Worm (Caenorhabditis elegans) whole organism, L1 larva: ENCODE data around the gene btb-20.
A peak's percentile ranks its signal among the peaks of the same experiment; 100 is the strongest.

Experiments
- C34B4.2 ChIP-seq: sonication (generic microtip); optimal IDR thresholded peaks from 2 replicates; lab custom pipeline; 2017; ENCODE audit warnings: mild to moderate bottlenecking, missing genetic modification characterization, missing compliant biosample characterization
- Y116A8C.19 ChIP-seq: sonication (generic microtip); optimal IDR thresholded peaks from 2 replicates; lab custom pipeline; 2016; ENCODE audit warnings: missing compliant biosample characterization, missing genetic modification characterization, borderline replicate concordance
- aha-1 ChIP-seq: fragments of 150-350 bp; optimal IDR thresholded peaks from 2 replicates; lab custom pipeline; 2014; ENCODE audit warnings: missing biosample characterization, missing genetic modification characterization
- aly-2 ChIP-seq: fragments of 150-350 bp; optimal IDR thresholded peaks from 2 replicates; lab custom pipeline; 2014; ENCODE audit warnings: missing biosample characterization, missing genetic modification characterization
- blmp-1 ChIP-seq: fragments of 150-350 bp; optimal IDR thresholded peaks from 2 replicates; lab custom pipeline; 2014; ENCODE audit warnings: missing biosample characterization, missing genetic modification characterization
- ceh-63 ChIP-seq: fragments of 200-800 bp; sonication (Bioruptor generic); optimal IDR thresholded peaks from 2 replicates; lab custom pipeline; 2018; ENCODE audit warnings: mild to moderate bottlenecking, missing genetic modification characterization, missing compliant biosample characterization
- ceh-8 ChIP-seq: fragments of 200-800 bp; sonication (Bioruptor generic); optimal IDR thresholded peaks from 2 replicates; lab custom pipeline; 2018; ENCODE audit warnings: mild to moderate bottlenecking, missing genetic modification characterization, moderate library complexity, missing compliant biosample characterization
- ceh-82 ChIP-seq, 3 experiments: fragments of 150-350 bp in 1 of 3; sonication (generic microtip) in 2 of 3; optimal IDR thresholded peaks; 2 replicates each; lab custom pipeline; 2014 to 2017; ENCODE audit warnings: missing biosample characterization in 3 of 3, missing genetic modification characterization in 3 of 3
- dsc-1 ChIP-seq: sonication (generic microtip); optimal IDR thresholded peaks from 2 replicates; lab custom pipeline; 2016; ENCODE audit warnings: mild to moderate bottlenecking, missing genetic modification characterization, missing compliant biosample characterization
- egl-13 ChIP-seq: sonication (generic microtip); optimal IDR thresholded peaks from 2 replicates; lab custom pipeline; 2016; ENCODE audit warnings: missing genotype, missing genetic modification reagents, missing genetic modification characterization, missing compliant biosample characterization
- egl-27 ChIP-seq, 2 experiments: fragments of 150-350 bp in 1 of 2; sonication (generic microtip); optimal IDR thresholded peaks; 3 replicates each; lab custom pipeline; 2017 to 2018; ENCODE audit warnings: missing biosample characterization in 2 of 2, missing genetic modification characterization in 2 of 2, missing genetic modification reagents in 2 of 2
- elt-2 ChIP-seq: sonication (generic microtip); optimal IDR thresholded peaks from 2 replicates; lab custom pipeline; 2016; ENCODE audit warnings: missing genetic modification characterization, mild to moderate bottlenecking, inconsistent platforms, missing compliant biosample characterization, missing genetic modification reagents
- elt-3 ChIP-seq, 6 experiments: fragments of 150-350 bp in 1 of 6; sonication (generic microtip); optimal IDR thresholded peaks; 2 replicates each; lab custom pipeline; 2017 to 2018; ENCODE audit warnings: missing biosample characterization in 6 of 6, missing genetic modification characterization in 6 of 6, inconsistent platforms in 1 of 6
- fos-1 ChIP-seq: fragments of 150-350 bp; optimal IDR thresholded peaks from 2 replicates; lab custom pipeline; 2014; ENCODE audit warnings: missing biosample characterization, missing genetic modification characterization
- grh-1 ChIP-seq: fragments of 200-800 bp; sonication (Bioruptor generic); IDR thresholded peaks from 2 replicates; pipeline ENCODE4 v1.3.6; 2022; ENCODE audit warnings: missing genetic modification reagents, missing genetic modification characterization, missing compliant biosample characterization
- hlh-17 ChIP-seq: fragments of 200-800 bp; sonication (Bioruptor generic); optimal IDR thresholded peaks from 2 replicates; lab custom pipeline; 2018; ENCODE audit warnings: missing genetic modification characterization, mild to moderate bottlenecking, missing compliant biosample characterization, moderate library complexity, borderline replicate concordance
- irx-1 ChIP-seq: sonication (generic microtip); optimal IDR thresholded peaks from 2 replicates; lab custom pipeline; 2016; ENCODE audit warnings: missing genetic modification characterization, missing compliant biosample characterization
- isw-1 ChIP-seq: fragments of 200-800 bp; sonication (Bioruptor generic); IDR thresholded peaks from 2 replicates; pipeline ENCODE4 v1.3.6; 2022; ENCODE audit warnings: missing genetic modification characterization, missing compliant biosample characterization
- lin-14 ChIP-seq: fragments of 200-800 bp; sonication (Bioruptor generic); optimal IDR thresholded peaks from 2 replicates; lab custom pipeline; 2018; ENCODE audit warnings: mild to moderate bottlenecking, missing genetic modification characterization, moderate library complexity, missing compliant biosample characterization
- lin-35 ChIP-seq, 2 experiments: fragments of 150-350 bp; optimal IDR thresholded peaks; 2 replicates each; lab custom pipeline; 2014; ENCODE audit warnings: missing biosample characterization in 2 of 2, missing genetic modification characterization in 2 of 2, missing genetic modification reagents in 2 of 2
- lin-39 ChIP-seq: fragments of 150-350 bp; optimal IDR thresholded peaks from 2 replicates; lab custom pipeline; 2014; ENCODE audit warnings: missing biosample characterization, missing genetic modification reagents, missing genetic modification characterization
- lir-3 ChIP-seq: sonication (generic microtip); optimal IDR thresholded peaks from 2 replicates; lab custom pipeline; 2016; ENCODE audit warnings: mild to moderate bottlenecking, missing genetic modification characterization, moderate library complexity, missing compliant biosample characterization; ENCODE audit not compliant: poor library complexity
- lsy-2 ChIP-seq, 2 experiments: fragments of 150-350 bp; optimal IDR thresholded peaks; 2 replicates each; lab custom pipeline; 2014; ENCODE audit warnings: missing biosample characterization in 2 of 2, missing genetic modification characterization in 2 of 2
- mab-9 ChIP-seq: fragments of 200-800 bp; sonication (Bioruptor generic); IDR thresholded peaks from 2 replicates; pipeline ENCODE4 v1.3.6; 2022; ENCODE audit warnings: missing genetic modification reagents, missing genetic modification characterization, missing compliant biosample characterization
- mep-1 ChIP-seq: fragments of 150-350 bp; optimal IDR thresholded peaks from 2 replicates; lab custom pipeline; 2014; ENCODE audit warnings: missing biosample characterization, missing genetic modification characterization
- nhr-12 ChIP-seq: sonication (generic microtip); optimal IDR thresholded peaks from 2 replicates; lab custom pipeline; 2017; ENCODE audit warnings: missing biosample characterization, missing genetic modification characterization
- nhr-19 ChIP-seq: fragments of 200-800 bp; sonication (Bioruptor generic); conservative IDR thresholded peaks from 2 replicates; pipeline ENCODE4 v1.3.6; 2022; ENCODE audit warnings: missing genetic modification characterization, missing compliant biosample characterization
- nhr-20 ChIP-seq: sonication (generic microtip); optimal IDR thresholded peaks from 2 replicates; lab custom pipeline; 2016; ENCODE audit warnings: mild to moderate bottlenecking, missing genetic modification characterization, missing compliant biosample characterization
- nhr-237 ChIP-seq: fragments of 150-350 bp; optimal IDR thresholded peaks from 2 replicates; lab custom pipeline; 2014; ENCODE audit warnings: missing biosample characterization, missing genetic modification characterization
- nhr-47 ChIP-seq: sonication (generic microtip); optimal IDR thresholded peaks from 2 replicates; lab custom pipeline; 2016; ENCODE audit warnings: mild to moderate bottlenecking, missing genetic modification characterization, moderate library complexity, missing compliant biosample characterization
- nhr-77 ChIP-seq: fragments of 150-350 bp; optimal IDR thresholded peaks from 2 replicates; lab custom pipeline; 2014; ENCODE audit warnings: missing biosample characterization, missing genetic modification characterization
- nhr-90 ChIP-seq: sonication (generic microtip); optimal IDR thresholded peaks from 2 replicates; lab custom pipeline; 2016; ENCODE audit warnings: mild to moderate bottlenecking, missing genetic modification characterization, missing compliant biosample characterization; ENCODE audit not compliant: poor library complexity
- pag-3 ChIP-seq: sonication (generic microtip); optimal IDR thresholded peaks from 2 replicates; lab custom pipeline; 2017; ENCODE audit warnings: missing genetic modification characterization, mild to moderate bottlenecking, missing compliant biosample characterization, antibody characterized with exemption, borderline replicate concordance; ENCODE audit not compliant: insufficient read depth
- pax-3 ChIP-seq: fragments of 200-800 bp; sonication (Bioruptor generic); optimal IDR thresholded peaks from 2 replicates; lab custom pipeline; 2018; ENCODE audit warnings: mild to moderate bottlenecking, missing genetic modification characterization, moderate library complexity, missing compliant biosample characterization
- pqm-1 ChIP-seq: sonication (generic microtip); optimal IDR thresholded peaks from 3 replicates; lab custom pipeline; 2017; ENCODE audit warnings: missing biosample characterization, missing genetic modification characterization
- rnt-1 ChIP-seq: sonication (generic microtip); optimal IDR thresholded peaks from 2 replicates; lab custom pipeline; 2016; ENCODE audit warnings: mild to moderate bottlenecking, missing genetic modification characterization, moderate library complexity, missing compliant biosample characterization
- skn-1 ChIP-seq: fragments of 150-350 bp; optimal IDR thresholded peaks from 2 replicates; lab custom pipeline; 2014; ENCODE audit warnings: missing biosample characterization, missing genetic modification characterization
- snpc-4 ChIP-seq: fragments of 150-350 bp; optimal IDR thresholded peaks from 2 replicates; lab custom pipeline; 2014; ENCODE audit warnings: missing biosample characterization, missing genetic modification characterization
- snu-23 ChIP-seq: sonication (generic microtip); optimal IDR thresholded peaks from 2 replicates; lab custom pipeline; 2016; ENCODE audit warnings: missing genetic modification characterization, missing compliant biosample characterization
- sptf-1 ChIP-seq: fragments of 150-350 bp; optimal IDR thresholded peaks from 2 replicates; lab custom pipeline; 2014; ENCODE audit warnings: missing biosample characterization, missing genetic modification characterization
- sup-37 ChIP-seq: fragments of 200-800 bp; sonication (Bioruptor generic); optimal IDR thresholded peaks from 2 replicates; lab custom pipeline; 2018; ENCODE audit warnings: mild to moderate bottlenecking, missing genetic modification characterization, missing compliant biosample characterization
- tbx-2 ChIP-seq: sonication (generic microtip); optimal IDR thresholded peaks from 2 replicates; lab custom pipeline; 2016; ENCODE audit warnings: missing genetic modification characterization, missing compliant biosample characterization
- tlp-1 ChIP-seq: fragments of 150-350 bp; optimal IDR thresholded peaks from 2 replicates; lab custom pipeline; 2014; ENCODE audit warnings: missing biosample characterization, missing genetic modification characterization
- unc-130 ChIP-seq: fragments of 150-350 bp; optimal IDR thresholded peaks from 2 replicates; lab custom pipeline; 2017; ENCODE audit warnings: missing biosample characterization, missing genetic modification characterization, inconsistent platforms
- vab-15 ChIP-seq: sonication (generic microtip); optimal IDR thresholded peaks from 2 replicates; lab custom pipeline; 2017; ENCODE audit warnings: missing genotype, mild to moderate bottlenecking, missing genetic modification characterization, missing compliant biosample characterization
- zip-4 ChIP-seq: fragments of 200-800 bp; sonication (Bioruptor generic); optimal IDR thresholded peaks from 2 replicates; lab custom pipeline; 2018; ENCODE audit warnings: mild to moderate bottlenecking, missing genetic modification characterization, moderate library complexity, missing compliant biosample characterization

The btb-20 gene

DNA sequence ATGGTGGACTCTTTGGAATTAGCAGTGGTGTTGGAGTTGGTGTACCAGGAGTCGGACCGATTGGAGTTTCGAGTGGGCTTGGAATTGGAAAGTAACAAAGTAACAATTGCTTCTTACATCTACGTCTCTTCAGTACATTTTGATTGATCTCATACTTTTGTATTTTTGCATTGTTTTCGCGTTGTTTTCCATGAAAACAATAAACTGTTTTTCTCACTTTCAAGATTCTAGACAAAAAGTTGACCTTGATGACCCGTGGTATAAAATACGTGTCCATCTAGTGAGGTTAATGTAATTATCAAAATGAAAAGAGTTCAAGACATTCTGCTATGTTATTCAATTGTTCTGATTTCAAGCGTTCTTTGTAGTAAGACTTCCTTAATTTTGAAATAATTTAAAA lies 21.9 kb downstream of the btb-20 start, which contains the start of gene K10H10.5:
Gene K10H10.5, plus strand, starts transcription at position 301 of the 400 bp plus-strand sequence.
- TF ChIP-seq sptf-1 (tag; lab: Kevin White, UChicago) (no peak), blmp-1 (tag; lab: Kevin White, UChicago) (no peak), lin-35 (GFP tag; optimal IDR thresholded peaks at IDR 0.05; lab: Kevin White, UChicago) (no peak), aly-2 (tag; lab: Kevin White, UChicago) (no peak), egl-27 (tag; optimal IDR thresholded peaks at IDR 0.05; lab: Kevin White, UChicago) (no peak), lin-14 (GFP tag; lab: Kevin White, UChicago) (no peak), mep-1 (tag; lab: Kevin White, UChicago) (no peak), pax-3 (tag; lab: Kevin White, UChicago) (no peak), rnt-1 (tag; lab: Kevin White, UChicago) (no peak), snu-23 (GFP tag; lab: Kevin White, UChicago) (no peak), pag-3 (tag; lab: Kevin White, UChicago) (no peak), isw-1 (GFP tag; lab: Robert Waterston, UW) (no peak), nhr-237 (no peak), irx-1 (no peak), C34B4.2 (tag; lab: Kevin White, UChicago) (no peak), nhr-47 (tag; lab: Kevin White, UChicago) (no peak), lin-39 (tag; lab: Kevin White, UChicago) (no peak), unc-130 (no peak), grh-1 (GFP tag; lab: Robert Waterston, UW) (no peak), lir-3 (no peak)

DNA sequence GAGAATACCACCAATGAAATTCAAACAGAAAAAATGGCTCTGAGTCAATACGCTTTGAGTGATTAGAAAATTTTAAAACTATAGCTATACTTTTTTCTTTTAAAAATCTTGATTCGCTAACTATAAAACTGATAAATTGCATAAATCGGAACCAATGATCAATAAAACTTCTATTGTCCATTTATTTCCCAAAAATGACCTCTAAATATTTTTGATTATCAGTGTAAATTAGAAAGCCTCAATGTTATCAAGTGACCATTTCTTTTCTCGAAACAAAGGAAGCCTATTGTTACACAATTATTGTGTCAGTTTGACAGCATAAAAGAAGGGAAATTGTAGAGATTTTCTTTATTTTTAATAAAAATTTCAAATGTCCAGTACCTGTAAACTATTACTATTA lies 23.2 kb downstream of the btb-20 start, which contains the start of gene K10H10.4:
Gene K10H10.4, plus strand, starts transcription at position 301 of the 400 bp plus-strand sequence.
- no peak for TF ChIP-seq lsy-2 (tag; optimal IDR thresholded peaks at IDR 0.05; lab: Kevin White, UChicago)
- no peak for TF ChIP-seq nhr-47 (tag; lab: Kevin White, UChicago)
- no peak for TF ChIP-seq hlh-17 (GFP tag; lab: Kevin White, UChicago)
- TF ChIP-seq sptf-1 (tag; lab: Kevin White, UChicago) = no peak
- no peak for TF ChIP-seq sup-37
- TF ChIP-seq skn-1 (tag; lab: Kevin White, UChicago) = no peak
- no peak for TF ChIP-seq pqm-1
- TF ChIP-seq tbx-2 (tag; lab: Kevin White, UChicago) = no peak

DNA sequence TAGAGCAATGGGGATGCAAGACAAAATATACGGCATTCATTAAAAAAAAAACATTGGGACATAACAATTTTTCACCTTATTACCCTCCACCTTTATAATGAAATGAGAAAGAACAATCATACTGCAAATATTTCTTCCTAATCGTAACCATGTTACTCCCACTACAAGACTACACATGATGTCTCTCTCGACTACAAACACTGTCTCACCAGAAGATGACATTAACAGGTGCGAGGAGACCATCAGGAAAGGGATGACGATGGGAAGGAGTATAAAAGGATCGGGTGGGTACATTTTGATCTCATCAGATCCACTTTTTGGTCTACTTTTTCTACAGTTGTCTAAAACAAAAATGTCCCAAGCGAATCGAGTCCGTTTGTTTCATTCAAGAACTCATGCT lies 25.5 kb downstream of the btb-20 start, which contains the start of gene dhs-8:
Gene dhs-8, plus strand, starts transcription at position 179 of the 400 bp plus-strand sequence.
- TF ChIP-seq nhr-20 (tag; lab: Kevin White, UChicago) = peak; percentile 67
- TF ChIP-seq nhr-237 = no peak
- TF ChIP-seq fos-1 (tag; lab: Kevin White, UChicago) = no peak
- TF ChIP-seq mab-9 = no peak
- TF ChIP-seq mep-1 (tag; lab: Kevin White, UChicago) = peak; percentile 35
- no peak for TF ChIP-seq pax-3 (tag; lab: Kevin White, UChicago)
- TF ChIP-seq nhr-12 = no peak
- no peak for TF ChIP-seq unc-130
- TF ChIP-seq ceh-82 (tag; optimal IDR thresholded peaks at IDR 0.05; lab: Kevin White, UChicago) = no peak
- no peak for TF ChIP-seq tlp-1 (tag; lab: Kevin White, UChicago)
- TF ChIP-seq egl-13 (tag; lab: Kevin White, UChicago) = no peak
- TF ChIP-seq aha-1 (tag; lab: Kevin White, UChicago) = no peak
- no peak for TF ChIP-seq zip-4 (GFP tag; lab: Kevin White, UChicago)
- peak; percentile 43 for TF ChIP-seq blmp-1 (tag; lab: Kevin White, UChicago)
- no peak for TF ChIP-seq irx-1
- peak in 2 of 6 experiments; percentile 19 to 26 for TF ChIP-seq elt-3 (tag; optimal IDR thresholded peaks at IDR 0.05; lab: Kevin White, UChicago)
- TF ChIP-seq skn-1 (tag; lab: Kevin White, UChicago) = peak; percentile 87
- TF ChIP-seq nhr-47 (tag; lab: Kevin White, UChicago) = no peak
- TF ChIP-seq nhr-19 (GFP tag; lab: Robert Waterston, UW) = 0 out of 2 replicates have a peak, but pooled peaks have one; percentile 3
- TF ChIP-seq pqm-1 = no peak
- no peak for TF ChIP-seq sup-37
- no peak for TF ChIP-seq lir-3
- no peak for TF ChIP-seq ceh-63 (GFP tag; lab: Kevin White, UChicago)
- TF ChIP-seq dsc-1 (tag; lab: Kevin White, UChicago) = no peak
- TF ChIP-seq snpc-4 = no peak
- no peak for TF ChIP-seq nhr-77 (tag; lab: Kevin White, UChicago)
- TF ChIP-seq ceh-8 (GFP tag; lab: Kevin White, UChicago) = no peak
- TF ChIP-seq Y116A8C.19 (tag; lab: Kevin White, UChicago) = no peak
- no peak for TF ChIP-seq lin-14 (GFP tag; lab: Kevin White, UChicago)
- TF ChIP-seq vab-15 (tag; lab: Kevin White, UChicago) = no peak
- no peak for TF ChIP-seq nhr-90
- TF ChIP-seq elt-2 = no peak
- peak; percentile 13 to 21 for TF ChIP-seq lin-35 (GFP tag; optimal IDR thresholded peaks at IDR 0.05; lab: Kevin White, UChicago)
